Worm (Caenorhabditis elegans) whole organism, mixed stage, embryonic: ENCODE measurements around the gene vha-7.

Experiments
- M03D4.4 ChIP-seq: sonication (generic microtip); optimal IDR thresholded peaks from 2 replicates; lab custom pipeline; 2017; ENCODE audit warnings: mild to moderate bottlenecking, missing genetic modification characterization, missing compliant biosample characterization
- bed-3 ChIP-seq: fragments of 200-800 bp; sonication (Bioruptor generic); optimal IDR thresholded peaks from 3 replicates; lab custom pipeline; 2018; ENCODE audit warnings: mild to moderate bottlenecking, missing genetic modification characterization, moderate library complexity, missing compliant biosample characterization
- blmp-1 ChIP-seq: fragments of 150-350 bp; optimal IDR thresholded peaks from 2 replicates; lab custom pipeline; 2014; ENCODE audit warnings: missing biosample characterization, missing genetic modification characterization
- ceh-39 ChIP-seq: fragments of 150-350 bp; optimal IDR thresholded peaks from 2 replicates; lab custom pipeline; 2014; ENCODE audit warnings: missing biosample characterization, missing genetic modification characterization
- ceh-43 ChIP-seq: fragments of 200-800 bp; sonication (Bioruptor generic); optimal IDR thresholded peaks from 2 replicates; lab custom pipeline; 2018; ENCODE audit warnings: mild to moderate bottlenecking, missing genetic modification characterization, moderate library complexity, missing compliant biosample characterization
- ces-1 ChIP-seq: fragments of 150-350 bp; optimal IDR thresholded peaks from 2 replicates; lab custom pipeline; 2014; ENCODE audit warnings: missing biosample characterization, missing genetic modification reagents, missing genetic modification characterization
- cnd-1 ChIP-seq: fragments of 200-800 bp; sonication (Bioruptor generic); optimal IDR thresholded peaks from 2 replicates; lab custom pipeline; 2018; ENCODE audit warnings: mild to moderate bottlenecking, missing genetic modification characterization, missing compliant biosample characterization
- drap-1 ChIP-seq: fragments of 200-800 bp; sonication (Bioruptor generic); optimal IDR thresholded peaks from 3 replicates; lab custom pipeline; 2018; ENCODE audit warnings: mild to moderate bottlenecking, missing genetic modification characterization, missing compliant biosample characterization
- elt-1 ChIP-seq: sonication (generic microtip); optimal IDR thresholded peaks from 2 replicates; lab custom pipeline; 2017; ENCODE audit warnings: missing genetic modification characterization, mild to moderate bottlenecking, missing compliant biosample characterization, antibody characterized with exemption, moderate library complexity, borderline replicate concordance; ENCODE audit not compliant: insufficient read depth
- elt-3 ChIP-seq: fragments of 150-350 bp; optimal IDR thresholded peaks from 2 replicates; lab custom pipeline; 2014; ENCODE audit warnings: missing biosample characterization, missing genetic modification characterization
- flh-1 ChIP-seq: fragments of 200-800 bp; sonication (Bioruptor generic); optimal IDR thresholded peaks from 2 replicates; lab custom pipeline; 2018; ENCODE audit warnings: mild to moderate bottlenecking, missing genetic modification characterization, moderate library complexity, missing compliant biosample characterization
- ham-2 ChIP-seq: fragments of 200-800 bp; sonication (Bioruptor generic); optimal IDR thresholded peaks from 2 replicates; lab custom pipeline; 2018; ENCODE audit warnings: mild to moderate bottlenecking, missing genetic modification characterization, missing compliant biosample characterization
- hlh-1 ChIP-seq: fragments of 150-350 bp; optimal IDR thresholded peaks from 2 replicates; lab custom pipeline; 2014; ENCODE audit warnings: missing biosample characterization, missing genetic modification reagents, missing genetic modification characterization
- lin-13 ChIP-seq: fragments of 150-350 bp; optimal IDR thresholded peaks from 2 replicates; lab custom pipeline; 2014; ENCODE audit warnings: missing biosample characterization, missing genetic modification characterization
- lin-32 ChIP-seq: fragments of 200-800 bp; sonication (Bioruptor generic); optimal IDR thresholded peaks from 2 replicates; lab custom pipeline; 2018; ENCODE audit warnings: mild to moderate bottlenecking, missing genetic modification characterization, missing compliant biosample characterization
- lsy-2 ChIP-seq: fragments of 150-350 bp; optimal IDR thresholded peaks from 2 replicates; lab custom pipeline; 2014; ENCODE audit warnings: missing biosample characterization, missing genetic modification characterization
- mab-5 ChIP-seq: fragments of 150-350 bp; optimal IDR thresholded peaks from 2 replicates; lab custom pipeline; 2014; ENCODE audit warnings: missing biosample characterization, missing genetic modification characterization
- mep-1 ChIP-seq: fragments of 150-350 bp; optimal IDR thresholded peaks from 2 replicates; lab custom pipeline; 2017; ENCODE audit warnings: missing biosample characterization, missing genetic modification reagents, missing genetic modification characterization, inconsistent platforms
- mls-2 ChIP-seq: sonication (generic microtip); optimal IDR thresholded peaks from 2 replicates; lab custom pipeline; 2016; ENCODE audit warnings: mild to moderate bottlenecking, missing genetic modification characterization, moderate library complexity, missing compliant biosample characterization
- nhr-12 ChIP-seq: fragments of 150-350 bp; optimal IDR thresholded peaks from 2 replicates; lab custom pipeline; 2014; ENCODE audit warnings: missing biosample characterization, missing genetic modification characterization
- nhr-2 ChIP-seq: fragments of 150-350 bp; optimal IDR thresholded peaks from 2 replicates; lab custom pipeline; 2014; ENCODE audit warnings: missing biosample characterization, missing genetic modification characterization
- nhr-237 ChIP-seq: fragments of 150-350 bp; optimal IDR thresholded peaks from 2 replicates; lab custom pipeline; 2014; ENCODE audit warnings: missing biosample characterization, missing genetic modification characterization
- nhr-28 ChIP-seq: fragments of 150-350 bp; optimal IDR thresholded peaks from 2 replicates; lab custom pipeline; 2014; ENCODE audit warnings: missing biosample characterization, missing genetic modification characterization
- nhr-76 ChIP-seq: sonication (generic microtip); optimal IDR thresholded peaks from 2 replicates; lab custom pipeline; 2017; ENCODE audit warnings: missing biosample characterization, missing genetic modification characterization
- pha-4 ChIP-seq: fragments of 150-350 bp; optimal IDR thresholded peaks from 2 replicates; lab custom pipeline; 2018; ENCODE audit warnings: missing biosample characterization, missing genetic modification reagents, missing genetic modification characterization
- sem-2 ChIP-seq: fragments of 200-800 bp; sonication (Bioruptor generic); optimal IDR thresholded peaks from 2 replicates; lab custom pipeline; 2018; ENCODE audit warnings: mild to moderate bottlenecking, missing genetic modification characterization, missing compliant biosample characterization
- snpc-4 ChIP-seq: fragments of 150-350 bp; optimal IDR thresholded peaks from 2 replicates; lab custom pipeline; 2014; ENCODE audit warnings: missing biosample characterization, missing genetic modification characterization
- sptf-1 ChIP-seq: sonication (generic microtip); optimal IDR thresholded peaks from 2 replicates; lab custom pipeline; 2017; ENCODE audit warnings: mild to moderate bottlenecking, missing genetic modification characterization, moderate library complexity, missing compliant biosample characterization
- tbx-8 ChIP-seq: fragments of 200-800 bp; sonication (Bioruptor generic); optimal IDR thresholded peaks from 2 replicates; lab custom pipeline; 2018; ENCODE audit warnings: mild to moderate bottlenecking, missing genetic modification characterization, moderate library complexity, missing compliant biosample characterization
- unc-120 ChIP-seq: sonication (generic microtip); optimal IDR thresholded peaks from 2 replicates; lab custom pipeline; 2017; ENCODE audit warnings: missing genetic modification characterization, missing compliant biosample characterization; ENCODE audit not compliant: poor library complexity, severe bottlenecking
- unc-39 ChIP-seq: fragments of 150-350 bp; optimal IDR thresholded peaks from 2 replicates; lab custom pipeline; 2014; ENCODE audit warnings: missing biosample characterization, missing genetic modification characterization
- unc-62 ChIP-seq: fragments of 150-350 bp; optimal IDR thresholded peaks from 2 replicates; lab custom pipeline; 2014; ENCODE audit warnings: missing biosample characterization, missing genetic modification reagents, missing genetic modification characterization
- zip-8 ChIP-seq: fragments of 150-350 bp; optimal IDR thresholded peaks from 2 replicates; lab custom pipeline; 2014; ENCODE audit warnings: missing biosample characterization, missing genetic modification characterization
- ztf-11 ChIP-seq: fragments of 150-350 bp; optimal IDR thresholded peaks from 2 replicates; lab custom pipeline; 2014; ENCODE audit warnings: missing biosample characterization, missing genetic modification characterization

The vha-7 gene

DNA sequence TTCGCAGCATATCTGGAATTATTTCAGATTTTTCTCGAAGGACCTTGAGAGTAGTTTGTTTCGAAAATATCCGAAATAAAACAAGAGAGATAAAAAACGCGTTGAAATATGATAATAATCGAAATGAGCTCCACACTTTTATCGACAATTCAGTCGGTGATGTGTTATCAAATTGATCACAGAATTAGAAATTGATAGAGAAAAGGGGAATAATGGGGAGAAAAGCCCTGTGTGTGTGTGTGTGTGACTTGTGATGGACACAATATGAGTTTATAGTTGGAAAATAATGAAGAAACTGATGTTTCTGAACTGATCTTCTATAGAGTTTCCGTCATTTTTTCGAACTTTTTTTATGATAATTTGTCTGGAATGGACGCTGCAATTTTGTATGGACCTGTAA, 41.1 kb upstream of the vha-7 start, which contains the start of gene pgp-1:
Gene pgp-1, minus strand, starts transcription at position 12 of the 400 bp plus-strand sequence.
- TF ChIP-seq drap-1 (GFP tag; lab: Kevin White, UChicago): no peak
- no peak for TF ChIP-seq cnd-1
- no peak for TF ChIP-seq sptf-1 (tag; lab: Kevin White, UChicago)
- TF ChIP-seq lin-13: no peak
- no peak for TF ChIP-seq zip-8 (tag; lab: Kevin White, UChicago)
- no peak for TF ChIP-seq hlh-1 (tag; lab: Kevin White, UChicago)
- no peak for TF ChIP-seq sem-2 (GFP tag; lab: Kevin White, UChicago)
- TF ChIP-seq M03D4.4 (tag; lab: Kevin White, UChicago): no peak
- TF ChIP-seq flh-1: no peak
- TF ChIP-seq elt-1: no peak
- TF ChIP-seq nhr-28 (tag; lab: Kevin White, UChicago): no peak
- TF ChIP-seq ceh-43 (GFP tag; lab: Kevin White, UChicago): no peak

DNA sequence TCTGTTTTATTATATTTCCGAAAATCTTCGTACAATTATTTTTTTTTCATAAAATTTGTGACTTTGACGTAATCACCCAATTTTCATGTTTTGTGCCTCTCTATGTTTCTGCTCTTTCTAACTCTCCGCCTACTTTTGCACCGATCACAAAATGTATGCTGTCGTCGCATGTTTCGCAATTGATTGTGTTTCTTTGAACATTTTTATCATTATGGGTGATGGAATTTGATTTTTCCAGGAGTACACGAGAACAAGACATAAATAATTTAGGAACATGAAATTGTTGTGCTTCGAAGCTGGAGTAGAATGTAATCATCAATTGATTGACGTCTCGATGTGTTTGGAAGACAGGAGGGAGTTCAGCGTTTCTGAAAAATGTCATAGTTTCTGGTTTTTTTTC, 39.3 kb upstream of the vha-7 start:
- TF ChIP-seq nhr-237 (no peak), M03D4.4 (tag; lab: Kevin White, UChicago) (no peak), lsy-2 (tag; lab: Kevin White, UChicago) (no peak), nhr-12 (no peak), unc-120 (no peak), ham-2 (GFP tag; lab: Kevin White, UChicago) (no peak), cnd-1 (no peak), lin-32 (GFP tag; lab: Kevin White, UChicago) (no peak)

DNA sequence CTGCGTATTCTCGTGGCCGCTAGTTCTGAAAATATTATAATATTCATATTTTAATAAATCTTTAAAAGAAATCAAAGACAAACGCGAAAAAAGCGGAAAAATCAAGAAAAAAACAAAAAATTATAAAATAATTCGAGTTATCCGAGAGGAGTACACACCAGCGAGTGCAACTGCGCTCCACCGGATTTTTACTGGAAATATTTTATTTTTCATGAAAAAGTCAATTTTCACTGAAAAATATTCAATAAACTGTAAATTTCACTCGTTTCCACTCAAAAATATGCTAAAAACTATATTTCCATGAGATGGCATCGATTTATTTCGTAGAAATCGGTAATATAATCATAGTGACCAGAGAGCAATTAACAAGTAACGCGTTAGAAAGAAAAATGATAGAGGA, 34.9 kb upstream of the vha-7 start, which contains the start of gene Y55D9A.2:
Gene Y55D9A.2, minus strand, starts transcription at position 31 of the 400 bp plus-strand sequence.
- TF ChIP-seq sptf-1 (tag; lab: Kevin White, UChicago): peak; percentile 2
- TF ChIP-seq nhr-237: no peak
- TF ChIP-seq ces-1 (GFP tag; lab: Kevin White, UChicago): peak; percentile 52
- peak; percentile 3 for TF ChIP-seq ceh-39 (tag; lab: Kevin White, UChicago)

DNA sequence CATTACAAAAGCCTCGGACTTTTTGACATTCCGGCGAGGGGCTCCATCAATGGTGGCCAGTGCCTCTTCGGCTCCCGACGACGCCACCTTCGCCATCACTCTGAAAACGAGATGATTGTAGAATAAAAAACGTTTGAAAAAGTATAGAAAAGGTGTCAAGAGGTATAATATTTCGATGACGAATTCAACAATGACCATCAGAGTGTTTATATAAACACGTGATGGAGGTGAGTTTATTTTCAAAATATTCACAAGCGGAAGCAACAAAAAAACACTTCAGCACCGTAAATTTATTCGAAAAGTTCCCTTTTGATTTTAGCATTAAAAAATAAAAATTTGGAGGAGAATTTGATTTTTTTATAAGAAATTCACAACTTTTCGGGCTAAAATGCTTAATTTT, 25.6 kb upstream of the vha-7 start, which contains the start of gene efa-6:
Gene efa-6, minus strand, starts transcription at position 101 of the 400 bp plus-strand sequence.
- TF ChIP-seq drap-1 (GFP tag; lab: Kevin White, UChicago): no peak

DNA sequence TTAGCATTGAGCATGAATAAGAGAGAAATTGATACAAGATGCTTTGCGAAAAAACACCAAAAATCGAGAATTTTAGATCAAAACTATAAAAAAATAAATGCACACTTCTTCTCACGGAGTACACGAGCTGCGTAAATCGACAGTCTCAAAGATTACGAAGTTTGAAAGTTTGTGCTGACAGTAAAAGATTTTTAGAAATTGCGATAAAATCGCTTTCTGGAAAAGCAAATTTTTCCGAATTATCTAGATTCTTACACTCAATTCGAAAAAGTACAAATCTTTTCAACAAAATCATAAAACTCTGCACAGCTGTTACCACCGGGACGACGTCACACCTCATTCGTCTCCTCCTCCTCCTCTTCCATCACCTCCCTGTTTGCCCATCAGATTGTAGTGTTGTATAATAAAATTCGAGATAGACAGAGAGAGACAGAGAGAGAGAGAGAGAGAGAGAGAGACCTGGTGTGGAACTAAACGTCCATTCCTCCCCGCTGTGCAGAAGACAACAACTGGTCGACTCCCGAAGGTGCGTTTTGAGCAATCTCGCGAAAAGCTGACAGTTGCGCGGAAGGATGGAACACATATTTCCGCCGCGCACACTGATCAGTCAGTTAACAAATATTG, 25.0 kb upstream of the vha-7 start:
- peak; percentile 50 for TF ChIP-seq cnd-1
- peak; percentile 22 for TF ChIP-seq lin-32 (GFP tag; lab: Kevin White, UChicago)
- peak; percentile 10 for TF ChIP-seq nhr-2 (tag; lab: Kevin White, UChicago)
- TF ChIP-seq unc-120: peak; percentile 90
- peak; percentile 66 for TF ChIP-seq M03D4.4 (tag; lab: Kevin White, UChicago)
- peak; percentile 73 for TF ChIP-seq unc-62
- no peak for TF ChIP-seq unc-39 (tag; lab: Kevin White, UChicago)
- TF ChIP-seq sem-2 (GFP tag; lab: Kevin White, UChicago): no peak
- TF ChIP-seq hlh-1 (tag; lab: Kevin White, UChicago): peak; percentile 97
- TF ChIP-seq, all 35 proteins: peak for 7

DNA sequence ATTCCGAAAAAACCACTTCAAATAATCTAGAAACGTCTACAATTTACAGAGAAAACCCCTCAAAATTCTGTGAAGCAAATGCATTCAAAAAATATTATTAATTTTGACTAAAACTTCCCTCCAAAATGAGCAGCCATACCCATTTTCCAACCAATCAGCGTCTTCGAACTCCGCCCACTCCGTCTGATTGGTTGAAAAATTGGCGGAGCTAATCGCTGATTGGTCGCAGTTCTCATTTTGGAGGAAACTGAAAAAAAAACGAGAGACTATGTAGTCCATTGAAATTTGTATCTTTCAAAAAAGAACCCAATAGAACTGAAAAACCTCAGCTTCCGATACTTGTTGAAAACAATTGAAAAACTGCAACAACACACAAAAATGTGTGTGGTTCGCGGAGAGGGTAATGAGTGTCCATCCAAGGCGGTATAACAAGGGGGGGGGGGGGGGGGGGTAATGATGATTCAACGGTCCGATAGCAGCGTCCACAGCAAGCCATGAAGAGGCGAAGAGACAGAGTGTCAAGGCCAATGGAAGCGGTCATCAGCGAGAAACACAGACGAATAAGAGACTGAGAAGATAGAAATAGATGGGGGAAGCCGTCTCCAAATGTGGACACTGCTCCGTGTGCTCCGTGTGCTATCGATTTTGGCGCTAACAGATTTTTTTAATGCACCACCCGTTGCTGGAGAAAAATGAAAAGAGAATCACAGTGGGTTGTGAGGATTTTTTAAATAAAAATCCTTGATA, 23.1 kb upstream of the vha-7 start:
- TF ChIP-seq nhr-12: no peak
- no peak for TF ChIP-seq mab-5 (tag; lab: Kevin White, UChicago)
- no peak for TF ChIP-seq bed-3 (GFP tag; lab: Kevin White, UChicago)
- no peak for TF ChIP-seq flh-1
- TF ChIP-seq lin-13: no peak
- no peak for TF ChIP-seq unc-120
- no peak for TF ChIP-seq lin-32 (GFP tag; lab: Kevin White, UChicago)
- TF ChIP-seq sem-2 (GFP tag; lab: Kevin White, UChicago): no peak
- TF ChIP-seq blmp-1 (tag; lab: Kevin White, UChicago): no peak
- TF ChIP-seq ceh-39 (tag; lab: Kevin White, UChicago): no peak
- TF ChIP-seq lsy-2 (tag; lab: Kevin White, UChicago): no peak
- TF ChIP-seq ztf-11 (tag; lab: Kevin White, UChicago): no peak
- TF ChIP-seq unc-39 (tag; lab: Kevin White, UChicago): no peak
- peak; percentile 11 for TF ChIP-seq cnd-1
- no peak for TF ChIP-seq ceh-43 (GFP tag; lab: Kevin White, UChicago)
- TF ChIP-seq unc-62: no peak
- TF ChIP-seq snpc-4: no peak
- peak; percentile 59 for TF ChIP-seq sptf-1 (tag; lab: Kevin White, UChicago)
- peak; percentile 7 for TF ChIP-seq ces-1 (GFP tag; lab: Kevin White, UChicago)
- no peak for TF ChIP-seq elt-3 (tag; lab: Kevin White, UChicago)
- peak; percentile 82 for TF ChIP-seq mls-2 (tag; lab: Kevin White, UChicago)
- TF ChIP-seq mep-1 (tag; lab: Kevin White, UChicago): no peak
- TF ChIP-seq nhr-76 (tag; lab: Kevin White, UChicago): no peak
- TF ChIP-seq drap-1 (GFP tag; lab: Kevin White, UChicago): no peak
- TF ChIP-seq ham-2 (GFP tag; lab: Kevin White, UChicago): peak; percentile 95
- TF ChIP-seq pha-4 (tag; lab: Kevin White, UChicago): no peak
- no peak for TF ChIP-seq tbx-8 (GFP tag; lab: Kevin White, UChicago)
- no peak for TF ChIP-seq nhr-237
- TF ChIP-seq elt-1: no peak
- no peak for TF ChIP-seq nhr-28 (tag; lab: Kevin White, UChicago)
